Fruit fly (Drosophila melanogaster) whole organism, pupa: ENCODE measurements around the gene CG12576.

Experiments
- CG10348 ChIP-seq: fragments of 200-800 bp; sonication (Bioruptor generic); IDR thresholded peaks from 2 replicates; pipeline ENCODE4 v1.3.6; 2022; ENCODE audit warnings: missing biosample characterization, missing genetic modification characterization
- CG13204 ChIP-seq: fragments of 200-800 bp; sonication (Bioruptor generic); optimal IDR thresholded peaks from 2 replicates; lab custom pipeline; 2018; ENCODE audit warnings: missing biosample characterization, mild to moderate bottlenecking, missing genetic modification characterization, moderate library complexity
- CG15710 ChIP-seq: fragments of 200-800 bp; sonication (Bioruptor generic); optimal IDR thresholded peaks from 2 replicates; lab custom pipeline; 2018; ENCODE audit warnings: missing biosample characterization, mild to moderate bottlenecking, missing genetic modification characterization, moderate library complexity
- CG34367 ChIP-seq: fragments of 200-800 bp; sonication (Bioruptor generic); optimal IDR thresholded peaks from 2 replicates; lab custom pipeline; 2018; ENCODE audit warnings: missing biosample characterization, mild to moderate bottlenecking, missing genetic modification characterization
- CG4496 ChIP-seq: fragments of 200-800 bp; sonication (Bioruptor generic); IDR thresholded peaks from 3 replicates; pipeline ENCODE4 v1.3.6; 2022; ENCODE audit warnings: missing biosample characterization, missing genetic modification characterization
- CG8159 ChIP-seq: fragments of 200-800 bp; sonication (Bioruptor generic); optimal IDR thresholded peaks from 3 replicates; lab custom pipeline; 2018; ENCODE audit warnings: missing biosample characterization, mild to moderate bottlenecking, missing genetic modification characterization, moderate library complexity
- CG9948 ChIP-seq: fragments of 200-800 bp; sonication (Bioruptor generic); optimal IDR thresholded peaks from 2 replicates; lab custom pipeline; 2018; ENCODE audit warnings: missing biosample characterization, mild to moderate bottlenecking, missing genetic modification characterization, moderate library complexity
- D1 ChIP-seq: fragments of 200-800 bp; sonication (Bioruptor generic); optimal IDR thresholded peaks from 2 replicates; lab custom pipeline; 2018; ENCODE audit warnings: missing biosample characterization, mild to moderate bottlenecking, missing genetic modification characterization, moderate library complexity
- EcR ChIP-seq: fragments of 200-800 bp; sonication (Bioruptor generic); optimal IDR thresholded peaks from 3 replicates; lab custom pipeline; 2019; ENCODE audit warnings: missing biosample characterization, missing genetic modification characterization, mild to moderate bottlenecking, moderate library complexity, missing genetic modification reagents
- Ets98B ChIP-seq: fragments of 200-800 bp; sonication (Bioruptor generic); IDR thresholded peaks from 2 replicates; pipeline ENCODE4 v1.3.6; 2022; ENCODE audit warnings: missing biosample characterization, missing genetic modification characterization
- Pif1B ChIP-seq: fragments of 200-800 bp; sonication (Bioruptor generic); optimal IDR thresholded peaks from 3 replicates; lab custom pipeline; 2016; ENCODE audit warnings: missing biosample characterization, missing genetic modification characterization
- gl ChIP-seq: fragments of 200-800 bp; sonication (Bioruptor generic); optimal IDR thresholded peaks from 2 replicates; lab custom pipeline; 2018; ENCODE audit warnings: missing biosample characterization, mild to moderate bottlenecking, missing genetic modification characterization
- rn ChIP-seq: fragments of 200-800 bp; sonication (Bioruptor generic); IDR thresholded peaks from 2 replicates; pipeline ENCODE4 v1.3.6; 2022; ENCODE audit warnings: missing biosample characterization, missing genetic modification characterization

- no peak for TF ChIP-seq gl
- no peak for TF ChIP-seq Pif1B (GFP tag; lab: Kevin White, UChicago)
- TF ChIP-seq CG10348 (GFP tag; lab: Robert Waterston, UW), result no peak
- no peak for TF ChIP-seq rn (GFP tag; lab: Robert Waterston, UW)
- no peak for TF ChIP-seq CG8159 (tag; lab: Kevin White, UChicago)
- no peak for TF ChIP-seq CG15710
- no peak for TF ChIP-seq Ets98B
- TF ChIP-seq CG4496 (GFP tag; lab: Robert Waterston, UW), result no peak
- no peak for TF ChIP-seq CG13204
- no peak for TF ChIP-seq CG9948 (tag; lab: Kevin White, UChicago)
- TF ChIP-seq CG34367 (tag; lab: Kevin White, UChicago), result no peak
- TF ChIP-seq D1 (tag; lab: Kevin White, UChicago), result no peak
- no peak for TF ChIP-seq EcR (GFP tag; lab: Kevin White, UChicago)
These were observed 4.3 kb upstream of the CG12576 start for dm6 chrX:22486487-22486886.
